Worm (Caenorhabditis elegans): ENCODE data around the gene utp-20.

DNA sequence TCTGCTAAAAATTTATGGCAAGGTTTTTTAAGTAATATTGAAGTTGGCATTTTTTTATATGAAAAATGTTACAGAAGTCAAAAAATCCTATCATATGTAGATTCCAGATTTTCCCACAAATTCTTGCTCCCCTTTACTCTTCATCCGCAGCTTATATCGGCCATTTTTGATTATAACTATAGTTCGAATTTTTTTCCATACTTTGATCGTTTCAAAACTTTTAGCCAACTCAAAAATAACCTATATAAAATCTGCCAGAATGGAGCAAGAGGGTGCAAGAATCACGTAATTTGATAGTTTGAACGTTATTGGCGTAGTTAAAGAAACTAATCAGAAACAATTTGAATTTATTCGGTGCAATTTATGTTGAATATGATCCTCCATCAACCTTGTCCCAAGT is 12.2 kb upstream of the utp-20 start:
- TF ChIP-seq lin-11 (tag; optimal IDR thresholded peaks at IDR 0.05) (no peak), ztf-11 (tag; optimal IDR thresholded peaks at IDR 0.05) (no peak), R02D3.7 (tag; optimal IDR thresholded peaks at IDR 0.05) (no peak), blmp-1 (tag; optimal IDR thresholded peaks at IDR 0.05; ENCODE audit: insufficient read depth) (no peak), zag-1 (tag; optimal IDR thresholded peaks at IDR 0.05) (no peak), fos-1 (tag; optimal IDR thresholded peaks at IDR 0.05) (no peak)
